Fruit fly (Drosophila melanogaster): ENCODE results near the gene Eig71Eh.

Eig71Eh gene

dm6 chr3L:15706199-15706598, 47.0 kb upstream of the Eig71Eh start (continued):
- peak; percentile 25 for TF ChIP-seq CG2202 (tag; optimal IDR thresholded peaks at IDR 0.05)
- TF ChIP-seq gfzf (GFP tag; optimal IDR thresholded peaks at IDR 0.05) = no peak
- TF ChIP-seq Hand (GFP tag; optimal IDR thresholded peaks at IDR 0.05) = no peak
- no peak for TF ChIP-seq CG10565 (GFP tag; optimal IDR thresholded peaks at IDR 0.05)
- TF ChIP-seq B-H1 (GFP tag; IDR thresholded peaks at IDR 0.05) = no peak
- TF ChIP-seq CG13775 (GFP tag; optimal IDR thresholded peaks at IDR 0.05) = no peak
- TF ChIP-seq CG6813 (GFP tag; optimal IDR thresholded peaks at IDR 0.05) = peak; percentile 21
- TF ChIP-seq CG8924 (tag; optimal IDR thresholded peaks at IDR 0.05) = no peak
- TF ChIP-seq CG43689 (GFP tag; IDR thresholded peaks at IDR 0.05) = no peak
- no peak for TF ChIP-seq Ptx1 (GFP tag; IDR thresholded peaks at IDR 0.05)
- TF ChIP-seq bsh (GFP tag; optimal IDR thresholded peaks at IDR 0.05) = peak in 1 of 2 experiments; percentile 23
- peak; percentile 32; the same call in 1 of the 2 replicates for TF ChIP-seq ara (GFP tag; IDR thresholded peaks at IDR 0.05)
- TF ChIP-seq Xrp1 (GFP tag; IDR thresholded peaks at IDR 0.05) = no peak
- no peak for TF ChIP-seq CG10321 (GFP tag; IDR thresholded peaks at IDR 0.05)
- TF ChIP-seq Oaz (GFP tag; IDR thresholded peaks at IDR 0.05) = no peak
- no peak for TF ChIP-seq CG8944 (GFP tag; optimal IDR thresholded peaks at IDR 0.05)
- TF ChIP-seq CG33213 (GFP tag; optimal IDR thresholded peaks at IDR 0.05) = no peak
- no peak for TF ChIP-seq CG6854 (GFP tag; optimal IDR thresholded peaks at IDR 0.05)
- no peak for TF ChIP-seq Elba2 (GFP tag; optimal IDR thresholded peaks at IDR 0.05)
- TF ChIP-seq CG4282 (GFP tag; optimal IDR thresholded peaks at IDR 0.05) = no peak
- TF ChIP-seq Aef1 (GFP tag; IDR thresholded peaks at IDR 0.05) = no peak
- TF ChIP-seq CG4360 (GFP tag; IDR thresholded peaks at IDR 0.05) = no peak
- TF ChIP-seq ken (GFP tag; IDR thresholded peaks at IDR 0.05) = no peak
- no peak for TF ChIP-seq peb (GFP tag; IDR thresholded peaks at IDR 0.05)
- TF ChIP-seq HLH4C (GFP tag; IDR thresholded peaks at IDR 0.05; ENCODE audit: partially characterized antibody) = no peak
- TF ChIP-seq Lim3 (GFP tag; IDR thresholded peaks at IDR 0.05) = no peak
- TF ChIP-seq org-1 (GFP tag; optimal IDR thresholded peaks at IDR 0.05) = no peak
- no peak for TF ChIP-seq CG7556 (GFP tag; optimal IDR thresholded peaks at IDR 0.05)
- TF ChIP-seq Dip3 (GFP tag; optimal IDR thresholded peaks at IDR 0.05) = no peak
- TF ChIP-seq CG9876 (GFP tag; optimal IDR thresholded peaks at IDR 0.05) = no peak
- TF ChIP-seq CG14710 (tag; optimal IDR thresholded peaks at IDR 0.05) = peak; percentile 11
- TF ChIP-seq CG16863 (GFP tag; optimal IDR thresholded peaks at IDR 0.05) = no peak
- TF ChIP-seq gro (GFP tag; optimal IDR thresholded peaks at IDR 0.05) = no peak
- TF ChIP-seq CG11247 (GFP tag; IDR thresholded peaks at IDR 0.05) = no peak
- no peak for TF ChIP-seq emc (GFP tag; optimal IDR thresholded peaks at IDR 0.05)
- TF ChIP-seq Xbp1 (GFP tag; optimal IDR thresholded peaks at IDR 0.05) = no peak
- TF ChIP-seq CG7745 (tag; optimal IDR thresholded peaks at IDR 0.05) = peak; percentile 19
- TF ChIP-seq pfk (GFP tag; optimal IDR thresholded peaks at IDR 0.05) = no peak
- no peak for TF ChIP-seq ATbp (GFP tag; optimal IDR thresholded peaks at IDR 0.05)
- no peak for TF ChIP-seq Sry-δ (GFP tag; optimal IDR thresholded peaks at IDR 0.05)
- no peak for TF ChIP-seq CG10274 (GFP tag; optimal IDR thresholded peaks at IDR 0.05)
- peak; percentile 47 for TF ChIP-seq CG15696 (tag; optimal IDR thresholded peaks at IDR 0.05)
- no peak for TF ChIP-seq CG3281 (GFP tag; optimal IDR thresholded peaks at IDR 0.05)
- TF ChIP-seq CG4820 (GFP tag; optimal IDR thresholded peaks at IDR 0.05) = no peak
- no peak for TF ChIP-seq Dad (GFP tag; optimal IDR thresholded peaks at IDR 0.05)
- TF ChIP-seq NC2α (GFP tag; optimal IDR thresholded peaks at IDR 0.05) = no peak
- TF ChIP-seq D (optimal IDR thresholded peaks at IDR 0.05) = no peak
- TF ChIP-seq D (GFP tag; optimal IDR thresholded peaks at IDR 0.05) = peak; percentile 4
- no peak for TF ChIP-seq CG1529 (GFP tag; optimal IDR thresholded peaks at IDR 0.05)
- no peak for TF ChIP-seq CG11504 (tag; optimal IDR thresholded peaks at IDR 0.05)
- TF ChIP-seq aop (GFP tag; IDR thresholded peaks at IDR 0.05) = no peak
- TF ChIP-seq otp (GFP tag; IDR thresholded peaks at IDR 0.05) = peak; percentile 56; the same call in 1 of the 3 replicates
- TF ChIP-seq Nf-YC (tag; optimal IDR thresholded peaks at IDR 0.05) = no peak

All from whole organism, embryonic.